Fruit fly (Drosophila melanogaster) whole organism, embryonic: ENCODE data around the gene CG6937.

ENCODE experiments used
- ATbp ChIP-seq: fragments of 200-800 bp; sonication (Bioruptor generic); optimal IDR thresholded peaks from 2 replicates; lab custom pipeline; 2017; ENCODE audit warnings: missing biosample characterization, mild to moderate bottlenecking, missing genetic modification characterization, missing genetic modification reagents
- Atf3 ChIP-seq: fragments of 200-800 bp; sonication (Bioruptor generic); optimal IDR thresholded peaks from 3 replicates; lab custom pipeline; 2016; ENCODE audit warnings: missing biosample characterization, missing genetic modification characterization
- BEAF-32 ChIP-seq: fragments of 200-800 bp; sonication (Bioruptor generic); optimal IDR thresholded peaks from 3 replicates; lab custom pipeline; 2017; ENCODE audit warnings: missing biosample characterization, missing genetic modification characterization, mild to moderate bottlenecking, moderate library complexity, missing genetic modification reagents
- CG1024 ChIP-seq: fragments of 200-800 bp; sonication (Bioruptor generic); IDR thresholded peaks from 2 replicates; pipeline ENCODE4 v1.3.6; 2022; ENCODE audit warnings: missing biosample characterization, missing genetic modification characterization
- CG10274 ChIP-seq: fragments of 200-800 bp; sonication (Bioruptor generic); optimal IDR thresholded peaks from 3 replicates; lab custom pipeline; 2017; ENCODE audit warnings: missing biosample characterization, mild to moderate bottlenecking, missing genetic modification characterization
- CG10366 ChIP-seq: fragments of 200-800 bp; sonication (Bioruptor generic); IDR thresholded peaks from 2 replicates; pipeline ENCODE4 v1.3.6; 2022; ENCODE audit warnings: missing biosample characterization, missing genetic modification characterization
- CG13624 ChIP-seq: fragments of 200-800 bp; sonication (Bioruptor generic); optimal IDR thresholded peaks from 2 replicates; lab custom pipeline; 2016; ENCODE audit warnings: missing biosample characterization, missing genetic modification characterization
- CG13894 ChIP-seq: fragments of 200-800 bp; sonication (Bioruptor generic); optimal IDR thresholded peaks from 3 replicates; lab custom pipeline; 2018; ENCODE audit warnings: missing biosample characterization, mild to moderate bottlenecking, missing genetic modification characterization, moderate library complexity
- CG14050 ChIP-seq: fragments of 200-800 bp; sonication (Bioruptor generic); IDR thresholded peaks from 3 replicates; pipeline ENCODE4 v1.3.6; 2022; ENCODE audit warnings: missing biosample characterization, missing genetic modification characterization
- CG1603 ChIP-seq: fragments of 200-800 bp; sonication (Bioruptor generic); optimal IDR thresholded peaks from 2 replicates; lab custom pipeline; 2019; ENCODE audit warnings: missing biosample characterization, mild to moderate bottlenecking, missing genetic modification characterization, moderate library complexity
- CG16815 ChIP-seq: fragments of 200-800 bp; sonication (Bioruptor generic); optimal IDR thresholded peaks from 3 replicates; lab custom pipeline; 2017; ENCODE audit warnings: missing biosample characterization, mild to moderate bottlenecking, missing genetic modification characterization
- CG18011 ChIP-seq: fragments of 200-800 bp; sonication (Bioruptor generic); optimal IDR thresholded peaks from 2 replicates; lab custom pipeline; 2017; ENCODE audit warnings: missing biosample characterization, missing genetic modification characterization, mild to moderate bottlenecking, moderate library complexity, missing genotype
- CG2202 ChIP-seq: fragments of 200-800 bp; sonication (Bioruptor generic); optimal IDR thresholded peaks from 2 replicates; lab custom pipeline; 2018; ENCODE audit warnings: missing biosample characterization, mild to moderate bottlenecking, missing genetic modification characterization
- CG4820 ChIP-seq: fragments of 200-800 bp; sonication (Bioruptor generic); optimal IDR thresholded peaks from 3 replicates; lab custom pipeline; 2016; ENCODE audit warnings: missing biosample characterization, missing genetic modification characterization
- CG7271 ChIP-seq: fragments of 200-800 bp; sonication (Bioruptor generic); optimal IDR thresholded peaks from 2 replicates; lab custom pipeline; 2018; ENCODE audit warnings: missing biosample characterization, mild to moderate bottlenecking, missing genetic modification characterization, moderate library complexity
- CG7928 ChIP-seq: fragments of 200-800 bp; sonication (Bioruptor generic); optimal IDR thresholded peaks from 2 replicates; lab custom pipeline; 2017; ENCODE audit warnings: missing biosample characterization, mild to moderate bottlenecking, missing genetic modification characterization
- CG8281 ChIP-seq: fragments of 200-800 bp; sonication (Bioruptor generic); optimal IDR thresholded peaks from 2 replicates; lab custom pipeline; 2018; ENCODE audit warnings: missing biosample characterization, mild to moderate bottlenecking, missing genetic modification characterization, moderate library complexity
- CG8290 ChIP-seq, 3 experiments: fragments of 200-800 bp; sonication (Bioruptor generic); optimal IDR thresholded peaks; 2 replicates each; lab custom pipeline; 2016 to 2019; ENCODE audit warnings: missing biosample characterization in 3 of 3, missing genetic modification characterization in 3 of 3, mild to moderate bottlenecking in 2 of 3, moderate library complexity in 1 of 3
- CG9609 ChIP-seq: fragments of 200-800 bp; sonication (Bioruptor generic); optimal IDR thresholded peaks from 3 replicates; lab custom pipeline; 2016; ENCODE audit warnings: missing biosample characterization, missing genetic modification characterization
- Dbx ChIP-seq: fragments of 200-800 bp; sonication (Bioruptor generic); IDR thresholded peaks from 3 replicates; pipeline ENCODE4 v1.3.6; 2022; ENCODE audit warnings: missing biosample characterization, missing genetic modification characterization
- Ets65A ChIP-seq: fragments of 200-800 bp; sonication (Bioruptor generic); peaks from one replicate; lab custom pipeline; 2016; ENCODE audit warnings: missing biosample characterization, missing genetic modification characterization
- H15 ChIP-seq: fragments of 200-800 bp; sonication (Bioruptor generic); IDR thresholded peaks from 3 replicates; pipeline ENCODE4 v1.3.6; 2022; ENCODE audit warnings: missing biosample characterization, missing genetic modification characterization
- HmgZ ChIP-seq: fragments of 200-800 bp; sonication (Bioruptor generic); optimal IDR thresholded peaks from 2 replicates; lab custom pipeline; 2018; ENCODE audit warnings: missing biosample characterization, mild to moderate bottlenecking, missing genetic modification characterization
- Hmx ChIP-seq: fragments of 200-800 bp; sonication (Bioruptor generic); optimal IDR thresholded peaks from 2 replicates; lab custom pipeline; 2016; ENCODE audit warnings: missing biosample characterization, missing genetic modification characterization
- MBD-R2 ChIP-seq: fragments of 200-800 bp; sonication (Bioruptor generic); IDR thresholded peaks from 2 replicates; pipeline ENCODE4 v1.3.6; 2022; ENCODE audit warnings: missing biosample characterization, missing genetic modification characterization
- Med ChIP-seq: fragments of 200-800 bp; sonication (Bioruptor generic); peaks from one replicate; lab custom pipeline; 2016; ENCODE audit warnings: missing biosample characterization, missing genetic modification characterization, mild to moderate bottlenecking, inconsistent platforms, moderate library complexity
- NK7.1 ChIP-seq: fragments of 200-800 bp; sonication (Bioruptor generic); optimal IDR thresholded peaks from 3 replicates; lab custom pipeline; 2016; ENCODE audit warnings: missing biosample characterization, missing genetic modification characterization
- Nf-YA ChIP-seq: fragments of 200-800 bp; sonication (Bioruptor generic); IDR thresholded peaks from 2 replicates; pipeline ENCODE4 v1.3.6; 2022; ENCODE audit warnings: missing biosample characterization, missing genetic modification characterization
- Spps ChIP-seq: fragments of 200-800 bp; sonication (Bioruptor generic); optimal IDR thresholded peaks from 2 replicates; lab custom pipeline; 2018; ENCODE audit warnings: missing biosample characterization, mild to moderate bottlenecking, missing genetic modification characterization
- Trl ChIP-seq, 3 experiments: fragments of >200 bp in 2 of 3; fragments of 200-800 bp in 1 of 3; sonication (Bioruptor generic) in 1 of 3; optimal IDR thresholded peaks; 2 replicates in 1 of 3; 3 replicates in 2 of 3; lab custom pipeline; 2016 to 2017; ENCODE audit warnings: missing biosample characterization in 1 of 3, missing genetic modification characterization in 1 of 3
- Xbp1 ChIP-seq: fragments of 200-800 bp; sonication (Bioruptor generic); optimal IDR thresholded peaks from 3 replicates; lab custom pipeline; 2016; ENCODE audit warnings: missing biosample characterization, mild to moderate bottlenecking, missing genetic modification characterization
- abd-A ChIP-seq: fragments of 200-800 bp; sonication (Bioruptor generic); optimal IDR thresholded peaks from 3 replicates; lab custom pipeline; 2019; ENCODE audit warnings: missing biosample characterization, mild to moderate bottlenecking, missing genetic modification characterization, moderate library complexity
- bbx ChIP-seq: fragments of 200-800 bp; sonication (Bioruptor generic); IDR thresholded peaks from 2 replicates; pipeline ENCODE4 v1.3.6; 2022; ENCODE audit warnings: missing biosample characterization, missing genetic modification characterization; ENCODE audit not compliant: partially characterized antibody
- cas ChIP-seq: fragments of 200-800 bp; sonication (Bioruptor generic); IDR thresholded peaks from 2 replicates; pipeline ENCODE4 v1.3.6; 2022; ENCODE audit warnings: missing biosample characterization, missing genetic modification characterization
- crol ChIP-seq: fragments of 200-800 bp; sonication (Bioruptor generic); IDR thresholded peaks from 2 replicates; pipeline ENCODE4 v1.3.6; 2022; ENCODE audit warnings: missing biosample characterization, missing genetic modification characterization
- cwo ChIP-seq: fragments of 200-800 bp; sonication (Bioruptor generic); optimal IDR thresholded peaks from 3 replicates; lab custom pipeline; 2017; ENCODE audit warnings: missing biosample characterization, missing genetic modification characterization, mild to moderate bottlenecking, moderate library complexity, missing genetic modification reagents
- emc ChIP-seq: fragments of 200-800 bp; sonication (Bioruptor generic); optimal IDR thresholded peaks from 2 replicates; lab custom pipeline; 2016; ENCODE audit warnings: missing biosample characterization, missing genetic modification characterization
- ems ChIP-seq: fragments of 200-800 bp; sonication (Bioruptor generic); optimal IDR thresholded peaks from 3 replicates; lab custom pipeline; 2016; ENCODE audit warnings: missing biosample characterization, missing genetic modification characterization
- ewg ChIP-seq: fragments of 200-800 bp; sonication (Bioruptor generic); optimal IDR thresholded peaks from 3 replicates; lab custom pipeline; 2017; ENCODE audit warnings: mild to moderate bottlenecking, missing biosample characterization, missing genetic modification reagents, missing genetic modification characterization
- lbe ChIP-seq: fragments of 200-800 bp; sonication (Bioruptor generic); optimal IDR thresholded peaks from 2 replicates; lab custom pipeline; 2016; ENCODE audit warnings: missing biosample characterization, mild to moderate bottlenecking, missing genetic modification characterization
- maf-S ChIP-seq: fragments of 200-800 bp; sonication (Bioruptor generic); optimal IDR thresholded peaks from 2 replicates; lab custom pipeline; 2016; ENCODE audit warnings: missing biosample characterization, missing genetic modification characterization
- nmo ChIP-seq: fragments of 200-800 bp; sonication (Bioruptor generic); optimal IDR thresholded peaks from 2 replicates; lab custom pipeline; 2018; ENCODE audit warnings: missing biosample characterization, mild to moderate bottlenecking, missing genetic modification characterization, moderate library complexity
- oc ChIP-seq: fragments of 200-800 bp; sonication (Bioruptor generic); optimal IDR thresholded peaks from 2 replicates; lab custom pipeline; 2018; ENCODE audit warnings: missing biosample characterization, mild to moderate bottlenecking, missing genetic modification characterization, moderate library complexity
- org-1 ChIP-seq: fragments of 200-800 bp; sonication (Bioruptor generic); optimal IDR thresholded peaks from 2 replicates; lab custom pipeline; 2017; ENCODE audit warnings: missing biosample characterization, missing genetic modification characterization
- otp ChIP-seq: fragments of 200-800 bp; sonication (Bioruptor generic); IDR thresholded peaks from 3 replicates; pipeline ENCODE4, ENCODE4 v1.3.6; 2022; ENCODE audit warnings: missing biosample characterization, missing genetic modification characterization
- psq ChIP-seq: fragments of 200-800 bp; sonication (Bioruptor generic); optimal IDR thresholded peaks from 2 replicates; lab custom pipeline; 2017; ENCODE audit warnings: missing biosample characterization, missing genetic modification characterization
- seq ChIP-seq: fragments of 200-800 bp; sonication (Bioruptor generic); IDR thresholded peaks from 2 replicates; pipeline ENCODE4 v1.3.6; 2022; ENCODE audit warnings: missing biosample characterization, missing genetic modification characterization
- stwl ChIP-seq: fragments of 200-800 bp; sonication (Bioruptor generic); optimal IDR thresholded peaks from 3 replicates; lab custom pipeline; 2018; ENCODE audit warnings: missing biosample characterization, mild to moderate bottlenecking, missing genetic modification characterization, moderate library complexity
- trem ChIP-seq: fragments of 200-800 bp; optimal IDR thresholded peaks from 3 replicates; lab custom pipeline; 2019; ENCODE audit warnings: missing biosample characterization, mild to moderate bottlenecking, missing genetic modification characterization, moderate library complexity

CG6937 gene

DNA sequence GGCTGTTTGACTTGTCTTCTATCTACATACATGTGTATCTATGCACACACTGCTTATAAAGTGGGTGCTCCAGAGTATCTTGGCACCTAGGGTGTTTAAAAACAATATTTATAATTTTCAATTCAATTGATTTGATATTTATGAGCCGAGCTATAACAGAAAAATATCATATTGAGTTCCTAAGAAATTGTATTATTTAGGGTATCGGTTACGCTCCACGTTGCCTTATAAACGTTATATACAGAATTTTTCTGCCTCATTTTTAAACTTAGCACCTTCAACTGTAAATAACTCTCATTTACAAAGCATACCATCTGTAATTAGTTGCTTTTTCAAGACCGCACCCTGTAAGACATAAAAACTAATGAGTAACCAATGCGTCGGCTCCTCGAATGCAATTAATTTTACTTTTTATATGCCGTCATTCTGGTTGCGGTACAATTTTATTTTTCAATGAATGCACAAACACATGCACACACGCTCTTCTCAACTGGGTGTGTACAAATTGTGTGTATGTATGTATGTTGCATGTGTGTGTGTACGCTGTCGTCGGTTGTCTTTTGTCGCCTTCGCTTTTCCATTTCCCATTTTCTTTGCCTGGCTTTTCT, 6.2 kb downstream of the CG6937 start (continued):
- peak; percentile 68 for TF ChIP-seq ATbp (GFP tag; lab: Kevin White, UChicago)
- peak; percentile 1 for TF ChIP-seq CG9609 (GFP tag; lab: Kevin White, UChicago)
- no peak for TF ChIP-seq NK7.1 (GFP tag; lab: Kevin White, UChicago)
- peak; percentile 29 for TF ChIP-seq ems (GFP tag; lab: Kevin White, UChicago)
- TF ChIP-seq stwl (tag; lab: Kevin White, UChicago): no peak
- no peak for TF ChIP-seq CG7928 (GFP tag; lab: Kevin White, UChicago)
- no peak for TF ChIP-seq CG1024 (GFP tag; lab: Robert Waterston, UW)
- no peak for TF ChIP-seq abd-A
- no peak for TF ChIP-seq BEAF-32 (GFP tag; lab: Kevin White, UChicago)
- no peak for TF ChIP-seq bbx (GFP tag; lab: Robert Waterston, UW)
- TF ChIP-seq lbe (GFP tag; lab: Kevin White, UChicago): no peak
- no peak for TF ChIP-seq emc (GFP tag; lab: Kevin White, UChicago)
- no peak for TF ChIP-seq CG10274 (GFP tag; lab: Kevin White, UChicago)
- peak; percentile 52 for TF ChIP-seq trem
- peak; percentile 63 for TF ChIP-seq CG4820 (GFP tag; lab: Kevin White, UChicago)
- TF ChIP-seq CG10366: peak; percentile 37; the same call in 1 of the 2 replicates
- no peak for TF ChIP-seq CG13624 (GFP tag; lab: Kevin White, UChicago)
- TF ChIP-seq oc: peak; percentile 51
- 0 out of 3 replicates have a peak, but pooled peaks have one; percentile 10 for TF ChIP-seq otp (GFP tag; lab: Robert Waterston, UW)
- TF ChIP-seq cwo (GFP tag; lab: Kevin White, UChicago): no peak
- peak; percentile 1 for TF ChIP-seq maf-S
- peak; percentile 62 for TF ChIP-seq CG16815 (GFP tag; lab: Kevin White, UChicago)
- TF ChIP-seq Xbp1 (GFP tag; lab: Kevin White, UChicago): peak; percentile 64
- peak; percentile 50 for TF ChIP-seq CG2202
- TF ChIP-seq Ets65A: peak; percentile 79
- no peak for TF ChIP-seq psq (GFP tag; lab: Kevin White, UChicago)
- no peak for TF ChIP-seq Hmx (GFP tag; lab: Kevin White, UChicago)
- TF ChIP-seq CG18011 (GFP tag; lab: Kevin White, UChicago): no peak
- peak; percentile 85 for TF ChIP-seq Med (GFP tag; lab: Kevin White, UChicago)
- no peak for TF ChIP-seq cas (GFP tag; lab: Robert Waterston, UW)
- TF ChIP-seq crol: no peak; the same call in 1 of the 2 replicates
- TF ChIP-seq nmo (GFP tag; lab: Kevin White, UChicago): peak; percentile 86
- TF ChIP-seq Dbx (GFP tag; lab: Robert Waterston, UW): no peak
- TF ChIP-seq H15 (GFP tag; lab: Robert Waterston, UW): no peak
- TF ChIP-seq CG14050 (GFP tag; lab: Robert Waterston, UW): no peak
- no peak for TF ChIP-seq CG13894 (tag; lab: Kevin White, UChicago)
- no peak for TF ChIP-seq HmgZ (tag; lab: Kevin White, UChicago)
- no peak for TF ChIP-seq seq
- no peak for TF ChIP-seq Nf-YA (GFP tag; lab: Robert Waterston, UW)
- peak; percentile 64 for TF ChIP-seq org-1 (GFP tag; lab: Kevin White, UChicago)
- TF ChIP-seq Atf3: peak; percentile 47
- TF ChIP-seq Spps (tag; lab: Kevin White, UChicago): peak; percentile 37
- TF ChIP-seq MBD-R2 (GFP tag; lab: Robert Waterston, UW): no peak
- TF ChIP-seq CG1603 (tag; lab: Kevin White, UChicago): peak; percentile 36
- TF ChIP-seq CG7271 (tag; lab: Kevin White, UChicago): no peak
- TF ChIP-seq Trl (optimal IDR thresholded peaks at IDR 0.05; lab: Kevin White, UChicago): no peak
- TF ChIP-seq Trl (GFP tag; optimal IDR thresholded peaks at IDR 0.05; lab: Kevin White, UChicago): peak; percentile 10
- TF ChIP-seq CG8281 (tag; lab: Kevin White, UChicago): no peak
- peak; percentile 52 for TF ChIP-seq CG8290 (GFP tag; optimal IDR thresholded peaks at IDR 0.05; lab: Kevin White, UChicago)
- peak in 1 of 2 experiments; percentile 21 for TF ChIP-seq CG8290 (tag; optimal IDR thresholded peaks at IDR 0.05; lab: Kevin White, UChicago)
- TF ChIP-seq ewg (GFP tag; lab: Kevin White, UChicago): peak; percentile 62
